Worm (Caenorhabditis elegans): ENCODE results near the gene orc-1.

ce11 chrIII:10605049-10605448 is 37.9 kb upstream of the orc-1 start, which contains the start of gene rabx-5:
- TF ChIP-seq egl-18 (GFP tag; IDR thresholded peaks at IDR 0.05) (no peak), K12H6.12 (tag; optimal IDR thresholded peaks at IDR 0.05) (no peak), aptf-2 (GFP tag; conservative IDR thresholded peaks at IDR 0.05) (no peak), Y56A3A.18 (GFP tag; IDR thresholded peaks at IDR 0.05) (no peak), snpc-4 (GFP tag; optimal IDR thresholded peaks at IDR 0.05) (no peak), snpc-4 (tag; optimal IDR thresholded peaks at IDR 0.05) (no peak)

Data from whole organism, young adult.